Fruit fly (Drosophila melanogaster): ENCODE results near the gene Crtc.

Gene Crtc

DNA sequence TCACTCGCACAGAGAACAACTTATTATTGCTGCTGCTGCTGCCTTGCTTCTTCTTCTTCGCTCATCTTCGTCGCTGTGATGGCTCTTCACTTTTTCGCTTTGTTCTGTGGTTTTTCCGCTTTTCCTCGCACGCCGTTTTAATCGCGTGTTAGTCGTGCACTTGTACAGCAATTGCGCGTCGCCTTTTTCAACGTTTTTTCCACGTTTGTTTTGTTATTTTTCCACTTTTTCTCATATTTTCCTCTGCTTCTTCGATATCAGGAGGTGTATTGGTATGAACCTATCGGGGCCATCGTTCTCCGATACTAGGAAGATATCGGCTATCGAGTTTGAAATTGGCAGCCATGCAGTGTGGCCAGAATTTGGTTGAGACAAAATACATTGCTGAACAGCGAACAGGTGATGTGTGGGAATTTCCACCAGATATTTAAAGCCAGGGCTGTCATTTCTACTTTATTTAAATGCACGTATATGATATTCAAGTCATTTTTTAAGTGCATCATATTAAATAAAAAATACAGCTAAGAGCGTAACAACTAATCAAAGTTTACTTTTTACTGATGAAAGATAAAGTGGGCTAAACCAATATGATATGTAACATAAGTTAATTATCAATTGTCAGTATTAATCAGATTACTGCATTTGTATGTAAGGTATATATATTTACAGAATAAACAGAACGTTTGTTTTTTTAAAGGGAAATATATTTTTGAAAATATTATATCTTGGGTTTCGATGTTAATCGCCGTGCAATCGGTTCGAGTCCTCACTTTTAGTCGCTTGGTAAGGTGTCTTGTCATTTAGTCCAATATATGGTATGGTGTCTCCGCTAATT, at the start of gene Crtc:
Gene Crtc, minus strand, starts transcription at position 290 of the 835 bp plus-strand sequence.
- TF ChIP-seq gl (tag; optimal IDR thresholded peaks at IDR 0.05) (no peak), EcR (GFP tag; optimal IDR thresholded peaks at IDR 0.05) (peak; percentile 13), CG15710 (tag; optimal IDR thresholded peaks at IDR 0.05) (no peak), Pif1A (GFP tag; optimal IDR thresholded peaks at IDR 0.05) (peak; percentile 12), Pif1B (GFP tag; optimal IDR thresholded peaks at IDR 0.05) (no peak), CG34367 (tag; optimal IDR thresholded peaks at IDR 0.05) (no peak), CG32121 (GFP tag; IDR thresholded peaks at IDR 0.05) (no peak), D1 (tag; optimal IDR thresholded peaks at IDR 0.05) (peak; percentile 51), CG4496 (GFP tag; IDR thresholded peaks at IDR 0.05) (no peak), fd96Ca (GFP tag; IDR thresholded peaks at IDR 0.05) (no peak), CG17806 (tag; optimal IDR thresholded peaks at IDR 0.05) (no peak)

DNA sequence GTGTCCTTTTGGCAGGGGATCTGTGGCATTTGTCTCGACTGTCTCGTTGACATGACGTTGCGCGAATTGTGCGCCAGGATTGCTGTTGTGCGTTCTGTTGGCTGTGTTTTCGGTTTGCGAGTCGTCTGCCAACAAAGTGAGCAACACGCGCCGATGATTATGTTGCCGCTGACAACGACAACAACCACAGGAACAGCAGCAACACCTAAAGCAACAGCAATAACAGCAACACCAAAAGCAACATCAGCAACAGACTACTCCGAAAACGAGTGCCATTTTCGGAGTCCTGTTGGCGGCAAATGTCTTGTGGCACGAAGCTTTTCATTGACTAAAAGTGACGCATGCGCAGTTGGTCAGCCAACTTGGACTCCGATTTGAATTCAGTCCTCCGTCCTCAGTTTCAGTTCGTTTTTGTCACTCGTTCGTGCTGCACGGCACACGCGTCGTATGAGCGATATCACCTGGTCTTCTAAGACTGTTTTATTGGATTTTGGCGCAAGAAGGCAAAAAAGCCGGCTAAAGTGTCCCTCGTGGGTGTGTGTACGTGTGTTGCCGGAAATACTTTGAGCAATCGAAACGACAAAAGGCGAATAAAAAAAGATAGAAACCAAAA, 20.7 kb upstream of the Crtc start, which contains the start of gene Ccn:
Gene Ccn, plus strand, starts transcription at position 437 of the 613 bp plus-strand sequence.
- TF ChIP-seq CG34367 (tag; optimal IDR thresholded peaks at IDR 0.05) (no peak), CG17806 (tag; optimal IDR thresholded peaks at IDR 0.05) (no peak), CG8159 (tag; optimal IDR thresholded peaks at IDR 0.05) (no peak), CG10348 (GFP tag; IDR thresholded peaks at IDR 0.05) (no peak), CG9948 (tag; optimal IDR thresholded peaks at IDR 0.05) (no peak), fd96Ca (GFP tag; IDR thresholded peaks at IDR 0.05) (no peak), EcR (GFP tag; optimal IDR thresholded peaks at IDR 0.05) (no peak), D1 (tag; optimal IDR thresholded peaks at IDR 0.05) (no peak), CG12605 (GFP tag; IDR thresholded peaks at IDR 0.05) (no peak), CG14655 (GFP tag; optimal IDR thresholded peaks at IDR 0.05) (no peak), Ets98B (GFP tag; IDR thresholded peaks at IDR 0.05) (no peak), Snoo (tag; optimal IDR thresholded peaks at IDR 0.05) (no peak), Pif1B (GFP tag; optimal IDR thresholded peaks at IDR 0.05) (no peak), CG15710 (tag; optimal IDR thresholded peaks at IDR 0.05) (no peak)

DNA sequence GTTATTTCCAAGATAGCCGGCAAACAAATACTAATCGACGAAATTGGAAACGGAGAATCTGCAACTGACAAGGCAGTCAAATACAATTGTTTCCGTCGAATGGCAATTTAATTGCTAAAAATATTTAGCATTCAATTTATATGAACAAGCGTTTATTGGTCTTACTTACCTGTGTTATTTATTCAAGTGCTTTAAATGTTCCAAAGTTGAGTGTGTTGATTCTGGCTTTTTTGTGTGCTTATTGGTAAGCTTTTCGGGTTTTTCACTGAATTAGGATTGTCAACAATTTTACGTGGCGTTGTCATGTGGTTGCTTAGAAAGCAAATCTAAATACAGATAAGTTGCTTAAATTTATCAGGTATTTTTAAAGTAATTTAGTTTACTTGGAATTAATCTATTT, 2.7 kb upstream of the Crtc start:
- TF ChIP-seq CG8301 (tag; optimal IDR thresholded peaks at IDR 0.05): no peak
- TF ChIP-seq CG12605 (GFP tag; IDR thresholded peaks at IDR 0.05): no peak
- TF ChIP-seq CG32121 (GFP tag; IDR thresholded peaks at IDR 0.05): no peak
- TF ChIP-seq CG15710 (tag; optimal IDR thresholded peaks at IDR 0.05): no peak
- no peak for TF ChIP-seq CG14655 (GFP tag; optimal IDR thresholded peaks at IDR 0.05)
- no peak for TF ChIP-seq Pif1B (GFP tag; optimal IDR thresholded peaks at IDR 0.05)
- TF ChIP-seq CG8159 (tag; optimal IDR thresholded peaks at IDR 0.05): no peak
- TF ChIP-seq CG10348 (GFP tag; IDR thresholded peaks at IDR 0.05): no peak
- TF ChIP-seq CG17806 (tag; optimal IDR thresholded peaks at IDR 0.05): no peak
- TF ChIP-seq CG4496 (GFP tag; IDR thresholded peaks at IDR 0.05): no peak
- no peak for TF ChIP-seq D1 (tag; optimal IDR thresholded peaks at IDR 0.05)
- TF ChIP-seq Ets98B (GFP tag; IDR thresholded peaks at IDR 0.05): no peak
- TF ChIP-seq Snoo (tag; optimal IDR thresholded peaks at IDR 0.05): no peak
- no peak for TF ChIP-seq CG9948 (tag; optimal IDR thresholded peaks at IDR 0.05)
- TF ChIP-seq CG34367 (tag; optimal IDR thresholded peaks at IDR 0.05): no peak
- no peak for TF ChIP-seq gl (tag; optimal IDR thresholded peaks at IDR 0.05)
- no peak for TF ChIP-seq Pif1A (GFP tag; optimal IDR thresholded peaks at IDR 0.05)
- no peak for TF ChIP-seq fd96Ca (GFP tag; IDR thresholded peaks at IDR 0.05)
- TF ChIP-seq CG13204 (GFP tag; optimal IDR thresholded peaks at IDR 0.05): no peak

DNA sequence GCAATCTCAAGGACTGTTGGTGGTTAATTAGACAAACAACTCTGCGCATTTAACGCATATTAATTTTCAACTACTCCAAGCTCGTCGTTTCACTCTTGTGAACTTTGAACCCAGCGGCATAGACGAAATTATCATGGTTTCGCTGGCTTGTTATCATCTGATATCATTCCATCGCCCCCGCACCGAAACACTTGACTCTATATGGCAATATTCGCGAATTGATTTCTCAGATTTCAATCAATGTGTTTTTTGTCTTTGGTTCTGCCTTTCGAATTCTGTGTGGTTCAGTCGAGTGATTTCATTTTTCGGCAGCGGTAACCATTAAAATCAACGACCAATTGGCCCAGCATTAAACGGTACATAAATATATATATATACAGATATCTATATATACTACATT, 2.3 kb upstream of the Crtc start, which contains the start of gene CG34251:
Gene CG34251, plus strand, starts transcription at position 301 of the 400 bp plus-strand sequence.
- TF ChIP-seq CG4496 (GFP tag; IDR thresholded peaks at IDR 0.05) (no peak), CG12605 (GFP tag; IDR thresholded peaks at IDR 0.05) (no peak), CG15710 (tag; optimal IDR thresholded peaks at IDR 0.05) (no peak), fd96Ca (GFP tag; IDR thresholded peaks at IDR 0.05) (no peak), CG13204 (GFP tag; optimal IDR thresholded peaks at IDR 0.05) (no peak), CG34367 (tag; optimal IDR thresholded peaks at IDR 0.05) (no peak), Ets98B (GFP tag; IDR thresholded peaks at IDR 0.05) (no peak), CG8301 (tag; optimal IDR thresholded peaks at IDR 0.05) (no peak), CG17806 (tag; optimal IDR thresholded peaks at IDR 0.05) (no peak), gl (tag; optimal IDR thresholded peaks at IDR 0.05) (no peak), CG10348 (GFP tag; IDR thresholded peaks at IDR 0.05) (no peak), Pif1B (GFP tag; optimal IDR thresholded peaks at IDR 0.05) (no peak), Pif1A (GFP tag; optimal IDR thresholded peaks at IDR 0.05) (no peak), EcR (GFP tag; optimal IDR thresholded peaks at IDR 0.05) (no peak), D1 (tag; optimal IDR thresholded peaks at IDR 0.05) (no peak), Snoo (tag; optimal IDR thresholded peaks at IDR 0.05) (no peak)

dm6 chr3L:17668386-17668944, 569 bp downstream of the Crtc start:
- TF ChIP-seq CG12605 (GFP tag; IDR thresholded peaks at IDR 0.05): peak; percentile 33; the same call in 1 of the 2 replicates
- peak; percentile 4 for TF ChIP-seq CG14655 (GFP tag; optimal IDR thresholded peaks at IDR 0.05)
- peak; percentile 20; the same call in 1 of the 2 replicates for TF ChIP-seq CG32121 (GFP tag; IDR thresholded peaks at IDR 0.05)
- TF ChIP-seq fd96Ca (GFP tag; IDR thresholded peaks at IDR 0.05): no peak
- no peak for TF ChIP-seq CG17806 (tag; optimal IDR thresholded peaks at IDR 0.05)
- peak; percentile 18 for TF ChIP-seq CG8301 (tag; optimal IDR thresholded peaks at IDR 0.05)
- no peak for TF ChIP-seq D1 (tag; optimal IDR thresholded peaks at IDR 0.05)
- TF ChIP-seq CG10348 (GFP tag; IDR thresholded peaks at IDR 0.05): no peak
- no peak for TF ChIP-seq Snoo (tag; optimal IDR thresholded peaks at IDR 0.05)
- TF ChIP-seq gl (tag; optimal IDR thresholded peaks at IDR 0.05): peak; percentile 21
- no peak for TF ChIP-seq EcR (GFP tag; optimal IDR thresholded peaks at IDR 0.05)
- peak; percentile 15; the same call in 1 of the 2 replicates for TF ChIP-seq Ets98B (GFP tag; IDR thresholded peaks at IDR 0.05)
- peak; percentile 56 for TF ChIP-seq CG4496 (GFP tag; IDR thresholded peaks at IDR 0.05)
